Fruit fly (Drosophila melanogaster) whole organism, wandering third instar larva: ENCODE results near the gene CG5645.

Experiments used
- Abd-B ChIP-seq: fragments of >200 bp; optimal IDR thresholded peaks from 2 replicates; lab custom pipeline; 2017; ENCODE audit warnings: missing biosample characterization, missing genetic modification characterization
- GATAd ChIP-seq: sonication (Bioruptor generic); optimal IDR thresholded peaks from 2 replicates; lab custom pipeline; 2016; ENCODE audit warnings: missing biosample characterization, missing genetic modification characterization
- Hr78 ChIP-seq: fragments of >200 bp; optimal IDR thresholded peaks from 2 replicates; lab custom pipeline; 2017; ENCODE audit warnings: missing biosample characterization, missing genetic modification characterization
- Mio ChIP-seq: sonication (Bioruptor generic); optimal IDR thresholded peaks from 2 replicates; lab custom pipeline; 2016; ENCODE audit warnings: missing biosample characterization, missing genetic modification characterization
- OdsH ChIP-seq: fragments of 200-800 bp; sonication (Bioruptor generic); optimal IDR thresholded peaks from 2 replicates; lab custom pipeline; 2016; ENCODE audit warnings: missing biosample characterization, mild to moderate bottlenecking, missing genetic modification characterization
- Rel ChIP-seq, 2 experiments: fragments of 200-800 bp; sonication (Bioruptor generic) in 1 of 2; optimal IDR thresholded peaks; 2 replicates in 1 of 2; 3 replicates in 1 of 2; lab custom pipeline; 2016 to 2019; ENCODE audit warnings: mild to moderate bottlenecking in 2 of 2, missing biosample characterization in 2 of 2, missing genetic modification characterization in 2 of 2, moderate library complexity in 1 of 2

- no peak for TF ChIP-seq Rel (GFP tag; optimal IDR thresholded peaks at IDR 0.05; lab: Kevin White, UChicago)
- no peak for TF ChIP-seq Rel (tag; optimal IDR thresholded peaks at IDR 0.05; lab: Kevin White, UChicago)
- no peak for TF ChIP-seq Hr78 (GFP tag; lab: Kevin White, UChicago)
- no peak for TF ChIP-seq OdsH (GFP tag; lab: Kevin White, UChicago)
- TF ChIP-seq Abd-B = no peak
- TF ChIP-seq Mio (GFP tag; lab: Kevin White, UChicago) = no peak
- no peak for TF ChIP-seq GATAd (GFP tag; lab: Kevin White, UChicago)
These were observed 51.4 kb downstream of the CG5645 start for dm6 chr3L:12084969-12085690.
